Worm (Caenorhabditis elegans) whole organism, L4 larva: ENCODE measurements around the gene nhr-290.
A peak's percentile ranks its signal among the peaks of the same experiment; 100 is the strongest.
"Not testable (repeated sequence)": the region's sequence is repeated elsewhere in the genome, so short reads cannot be mapped to it uniquely, and the experiment has no call there.

ENCODE experiments used
- D1046.2 ChIP-seq: fragments of 200-800 bp; sonication (Bioruptor generic); IDR thresholded peaks from 2 replicates; pipeline ENCODE4 v1.3.6; 2022; ENCODE audit warnings: missing genetic modification characterization, missing compliant biosample characterization
- F26F4.8 ChIP-seq: fragments of 200-800 bp; sonication (Bioruptor generic); conservative IDR thresholded peaks from 2 replicates; pipeline ENCODE4 v1.3.6; 2022; ENCODE audit warnings: missing genetic modification characterization, missing compliant biosample characterization
- F44E2.7 ChIP-seq: fragments of 200-800 bp; sonication (Bioruptor generic); IDR thresholded peaks from 2 replicates; pipeline ENCODE4 v2.1.2; 2022; ENCODE audit warnings: missing genetic modification characterization, missing compliant biosample characterization
- R02D3.7 ChIP-seq: fragments of 150-350 bp; sonication (generic microtip); optimal IDR thresholded peaks from 3 replicates; lab custom pipeline; 2014; ENCODE audit warnings: missing biosample characterization, missing genetic modification characterization
- T26A8.4 ChIP-seq: fragments of 200-800 bp; sonication (Bioruptor generic); IDR thresholded peaks from 2 replicates; pipeline ENCODE4 v1.3.6; 2022; ENCODE audit warnings: missing genetic modification characterization, missing compliant biosample characterization
- Y105C5A.15 ChIP-seq: fragments of 200-800 bp; sonication (Bioruptor generic); IDR thresholded peaks from 2 replicates; pipeline ENCODE4 v1.3.6; 2022; ENCODE audit warnings: missing genetic modification characterization, missing compliant biosample characterization
- ZK337.2 ChIP-seq: fragments of 200-800 bp; sonication (Bioruptor generic); IDR thresholded peaks from 2 replicates; pipeline ENCODE4 v1.3.6; 2022; ENCODE audit warnings: missing genetic modification reagents, missing genetic modification characterization, missing compliant biosample characterization
- aha-1 ChIP-seq: fragments of 150-350 bp; peaks from one replicate; lab custom pipeline; 2014; ENCODE audit warnings: missing biosample characterization, missing genetic modification characterization
- aly-2 ChIP-seq: sonication (generic microtip); optimal IDR thresholded peaks from 2 replicates; lab custom pipeline; 2018; ENCODE audit warnings: missing biosample characterization, missing genetic modification characterization
- ama-1 ChIP-seq: fragments of 150-350 bp; optimal IDR thresholded peaks from 2 replicates; lab custom pipeline; 2014; ENCODE audit warnings: inconsistent platforms, mixed read lengths
- arid-1 ChIP-seq: fragments of 200-800 bp; sonication (Bioruptor generic); conservative IDR thresholded peaks from 2 replicates; pipeline ENCODE4 v1.3.6; 2022; ENCODE audit warnings: missing genetic modification reagents, missing genetic modification characterization, missing compliant biosample characterization
- ceh-20 ChIP-seq: fragments of 200-800 bp; sonication (Bioruptor generic); IDR thresholded peaks from 2 replicates; pipeline ENCODE4 v1.3.6; 2022; ENCODE audit warnings: missing genetic modification reagents, missing genetic modification characterization, missing compliant biosample characterization
- ceh-28 ChIP-seq: fragments of 150-350 bp; optimal IDR thresholded peaks from 2 replicates; lab custom pipeline; 2014; ENCODE audit warnings: missing biosample characterization, missing genetic modification reagents, missing genetic modification characterization
- cey-2 ChIP-seq: sonication (generic microtip); optimal IDR thresholded peaks from 3 replicates; lab custom pipeline; 2017; ENCODE audit warnings: missing genetic modification characterization, mild to moderate bottlenecking, missing compliant biosample characterization, antibody characterized with exemption, borderline replicate concordance; ENCODE audit not compliant: insufficient read depth
- daf-19 ChIP-seq: fragments of 200-800 bp; sonication (Bioruptor generic); conservative IDR thresholded peaks from 2 replicates; pipeline ENCODE4 v1.3.6; 2022; ENCODE audit warnings: missing genetic modification characterization, missing compliant biosample characterization
- dmd-6 ChIP-seq: fragments of 200-800 bp; sonication (Bioruptor generic); IDR thresholded peaks from 2 replicates; pipeline ENCODE4 v1.3.6; 2022; ENCODE audit warnings: missing genetic modification reagents, missing genetic modification characterization, missing compliant biosample characterization
- dmd-8 ChIP-seq: fragments of 200-800 bp; sonication (Bioruptor generic); IDR thresholded peaks from 2 replicates; pipeline ENCODE4 v1.3.6; 2022; ENCODE audit warnings: missing genetic modification characterization, missing compliant biosample characterization
- duxl-1 ChIP-seq: sonication (generic microtip); optimal IDR thresholded peaks from 2 replicates; lab custom pipeline; 2016; ENCODE audit warnings: mild to moderate bottlenecking, missing genetic modification characterization, moderate library complexity, missing compliant biosample characterization; ENCODE audit not compliant: poor library complexity
- egl-43 ChIP-seq: fragments of 200-800 bp; sonication (Bioruptor generic); IDR thresholded peaks from 2 replicates; pipeline ENCODE4 v1.3.6; 2022; ENCODE audit warnings: missing genetic modification reagents, missing genetic modification characterization, missing compliant biosample characterization
- hlh-11 ChIP-seq: fragments of 200-800 bp; sonication (Bioruptor generic); optimal IDR thresholded peaks from 2 replicates; lab custom pipeline; 2018; ENCODE audit warnings: mild to moderate bottlenecking, missing genetic modification characterization, missing compliant biosample characterization
- hlh-30 ChIP-seq: sonication (generic microtip); optimal IDR thresholded peaks from 2 replicates; lab custom pipeline; 2017; ENCODE audit warnings: antibody characterized with exemption, mild to moderate bottlenecking, missing genetic modification characterization, missing compliant biosample characterization; ENCODE audit not compliant: insufficient read depth
- lim-7 ChIP-seq: fragments of 200-800 bp; sonication (Bioruptor generic); IDR thresholded peaks from 2 replicates; pipeline ENCODE4 v1.3.6; 2022; ENCODE audit warnings: missing genetic modification characterization, missing compliant biosample characterization
- lin-13 ChIP-seq: fragments of 150-350 bp; optimal IDR thresholded peaks from 2 replicates; lab custom pipeline; 2014; ENCODE audit warnings: missing biosample characterization, missing genetic modification reagents, missing genetic modification characterization
- lin-29 ChIP-seq: fragments of 200-800 bp; sonication (Bioruptor generic); IDR thresholded peaks from 2 replicates; pipeline ENCODE4 v1.3.6; 2022; ENCODE audit warnings: missing genetic modification reagents, missing genetic modification characterization, missing compliant biosample characterization
- lir-3 ChIP-seq: sonication (generic microtip); optimal IDR thresholded peaks from 2 replicates; lab custom pipeline; 2016; ENCODE audit warnings: mild to moderate bottlenecking, missing genetic modification characterization, missing compliant biosample characterization
- lsy-2 ChIP-seq, 2 experiments: fragments of 150-350 bp in 1 of 2; sonication (generic microtip) in 1 of 2; optimal IDR thresholded peaks; 2 replicates each; lab custom pipeline; 2014 to 2017; ENCODE audit warnings: missing biosample characterization in 2 of 2, missing genetic modification characterization in 2 of 2
- mdl-1 ChIP-seq, 2 experiments: fragments of 150-350 bp in 1 of 2; sonication (generic microtip) in 1 of 2; optimal IDR thresholded peaks; 2 replicates each; lab custom pipeline; 2014 to 2017; ENCODE audit warnings: missing biosample characterization in 2 of 2, missing genetic modification characterization in 2 of 2
- nhr-237 ChIP-seq: sonication (generic microtip); optimal IDR thresholded peaks from 2 replicates; lab custom pipeline; 2017; ENCODE audit warnings: missing biosample characterization, missing genetic modification characterization
- nhr-25 ChIP-seq: sonication (generic microtip); optimal IDR thresholded peaks from 2 replicates; lab custom pipeline; 2017; ENCODE audit warnings: missing genetic modification characterization, mild to moderate bottlenecking, missing compliant biosample characterization, antibody characterized with exemption, moderate library complexity, borderline replicate concordance; ENCODE audit not compliant: insufficient read depth
- nhr-28 ChIP-seq: fragments of 150-350 bp; optimal IDR thresholded peaks from 2 replicates; lab custom pipeline; 2014; ENCODE audit warnings: missing biosample characterization, missing genetic modification characterization
- nhr-41 ChIP-seq: fragments of 200-800 bp; sonication (Bioruptor generic); IDR thresholded peaks from 2 replicates; pipeline ENCODE4 v1.3.6; 2022; ENCODE audit warnings: missing genetic modification reagents, missing genetic modification characterization, missing compliant biosample characterization
- nhr-42 ChIP-seq: fragments of 200-800 bp; sonication (Bioruptor generic); IDR thresholded peaks from 2 replicates; pipeline ENCODE4 v1.3.6; 2022; ENCODE audit warnings: missing genetic modification characterization, missing compliant biosample characterization
- pqm-1 ChIP-seq: sonication (generic microtip); optimal IDR thresholded peaks from 2 replicates; lab custom pipeline; 2017; ENCODE audit warnings: missing biosample characterization, missing genetic modification characterization
- saeg-2 ChIP-seq: fragments of 200-800 bp; sonication (Bioruptor generic); IDR thresholded peaks from 2 replicates; pipeline ENCODE4 v1.3.6; 2022; ENCODE audit warnings: missing genetic modification reagents, missing genetic modification characterization, missing compliant biosample characterization
- skn-1 ChIP-seq: fragments of 150-350 bp; optimal IDR thresholded peaks from 2 replicates; lab custom pipeline; 2014; ENCODE audit warnings: missing biosample characterization, missing genetic modification characterization
- snpc-1.2 ChIP-seq: fragments of 200-800 bp; sonication (Bioruptor generic); IDR thresholded peaks from 2 replicates; pipeline ENCODE4 v1.3.6; 2022; ENCODE audit warnings: missing genetic modification reagents, missing genetic modification characterization, missing compliant biosample characterization
- snpc-4 ChIP-seq: fragments of 150-350 bp; optimal IDR thresholded peaks from 2 replicates; lab custom pipeline; 2014; ENCODE audit warnings: missing biosample characterization, missing genetic modification characterization
- spr-1 ChIP-seq: sonication (generic microtip); optimal IDR thresholded peaks from 2 replicates; lab custom pipeline; 2016; ENCODE audit warnings: mild to moderate bottlenecking, missing genetic modification characterization, missing compliant biosample characterization
- tag-97 ChIP-seq: fragments of 200-800 bp; sonication (Bioruptor generic); IDR thresholded peaks from 2 replicates; pipeline ENCODE4 v1.3.6; 2022; ENCODE audit warnings: missing genetic modification characterization, missing compliant biosample characterization
- unc-62 ChIP-seq, 3 experiments: fragments of 150-350 bp in 1 of 3; sonication (generic microtip); optimal IDR thresholded peaks in 2 of 3; peaks in 1 of 3; 1 replicate in 1 of 3; 2 replicates in 2 of 3; lab custom pipeline; 2014 to 2017; ENCODE audit warnings: missing biosample characterization in 3 of 3, missing genetic modification characterization in 3 of 3, missing genetic modification reagents in 3 of 3, missing genotype in 1 of 3
- zfp-3 ChIP-seq: fragments of 200-800 bp; sonication (Bioruptor generic); conservative IDR thresholded peaks from 2 replicates; pipeline ENCODE4 v1.3.6; 2022; ENCODE audit warnings: missing genetic modification reagents, missing genetic modification characterization, missing compliant biosample characterization
- zip-2 ChIP-seq: fragments of 150-350 bp; optimal IDR thresholded peaks from 2 replicates; lab custom pipeline; 2014; ENCODE audit warnings: missing biosample characterization, missing genetic modification characterization
- ztf-11 ChIP-seq: fragments of 150-350 bp; optimal IDR thresholded peaks from 2 replicates; lab custom pipeline; 2014; ENCODE audit warnings: missing biosample characterization, missing genetic modification characterization

nhr-290 gene

DNA sequence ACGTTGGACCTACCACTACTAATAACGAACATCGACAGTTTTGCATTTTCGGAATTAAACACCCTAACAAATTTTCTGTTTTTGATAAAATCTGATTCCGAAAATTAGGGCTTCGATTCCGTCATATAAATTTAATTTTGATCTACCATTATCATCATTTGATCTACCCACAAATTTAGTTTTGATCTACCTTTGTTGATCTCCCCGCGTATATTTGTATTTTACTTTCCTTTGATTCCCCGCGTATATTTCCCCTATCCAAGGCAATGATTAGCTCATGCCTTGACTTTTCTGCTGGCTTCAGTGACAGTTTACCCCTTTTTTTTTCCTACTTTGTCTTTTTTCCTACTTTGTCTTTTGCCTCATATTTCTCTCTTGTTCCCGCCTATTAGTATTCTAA is 15.9 kb downstream of the nhr-290 start:
- no peak for TF ChIP-seq snpc-4 (tag; lab: Kevin White, UChicago)
- TF ChIP-seq aha-1 (tag; lab: Kevin White, UChicago): peak; percentile 39

ce11 chrV:2592173-2592676 is 18.2 kb downstream of the nhr-290 start, which contains the start of gene irg-3:
Gene irg-3 (plus strand): TSS chrV:2592591.
- TF ChIP-seq ztf-11 (tag; lab: Kevin White, UChicago) (no peak), lir-3 (tag; lab: Kevin White, UChicago) (no peak), ceh-20 (GFP tag; lab: Robert Waterston, UW) (no peak), nhr-25 (no peak), nhr-42 (GFP tag; lab: Robert Waterston, UW) (no peak), F26F4.8 (GFP tag; lab: Robert Waterston, UW) (no peak), D1046.2 (no peak), zfp-3 (no peak), dmd-6 (peak; percentile 65), aha-1 (tag; lab: Kevin White, UChicago) (peak; percentile 52), saeg-2 (GFP tag; lab: Robert Waterston, UW) (no peak), ama-1 (lab: Kevin White, UChicago) (no peak), skn-1 (no peak), mdl-1 (tag; optimal IDR thresholded peaks at IDR 0.05; lab: Kevin White, UChicago) (no peak), nhr-28 (tag; lab: Kevin White, UChicago) (peak; percentile 45), arid-1 (GFP tag; lab: Robert Waterston, UW) (no peak), hlh-11 (tag; lab: Kevin White, UChicago) (peak; percentile 10)

DNA sequence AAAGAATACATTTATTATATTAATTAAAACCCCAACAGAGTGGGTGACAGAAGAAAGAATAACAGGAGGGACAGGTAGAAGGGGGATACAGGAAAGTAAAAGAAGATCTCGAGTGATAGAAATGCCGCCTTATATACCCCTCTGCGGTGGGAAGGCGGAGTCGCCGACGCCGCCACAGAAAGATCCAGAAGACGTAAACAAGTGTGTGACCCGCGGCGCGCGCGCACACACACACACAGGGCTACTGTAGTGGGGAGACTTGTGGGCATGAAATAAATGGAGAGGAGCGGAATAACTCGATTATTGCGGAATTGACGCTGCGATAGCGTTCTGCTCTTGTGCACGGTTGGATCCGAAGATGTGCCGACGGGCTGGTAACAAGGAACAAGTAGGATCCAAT is 21.7 kb downstream of the nhr-290 start:
- TF ChIP-seq lir-3 (tag; lab: Kevin White, UChicago): no peak
- no peak for TF ChIP-seq lim-7
- no peak for TF ChIP-seq skn-1
- peak in 1 of 2 experiments; percentile 2 for TF ChIP-seq unc-62 (GFP tag; optimal IDR thresholded peaks at IDR 0.05 in 1 of 2; lab: Kevin White, UChicago)
- TF ChIP-seq unc-62 (tag; optimal IDR thresholded peaks at IDR 0.05; lab: Kevin White, UChicago): no peak
- no peak for TF ChIP-seq daf-19
- TF ChIP-seq lin-29 (GFP tag; lab: Robert Waterston, UW): no peak
- TF ChIP-seq snpc-1.2 (GFP tag; lab: Robert Waterston, UW): 0 out of 2 replicates have a peak, but pooled peaks have one; percentile 20
- no peak for TF ChIP-seq nhr-237 (tag; lab: Kevin White, UChicago)
- TF ChIP-seq dmd-8 (GFP tag; lab: Robert Waterston, UW): no peak
- TF ChIP-seq aly-2 (tag; lab: Kevin White, UChicago): no peak
- 0 out of 2 replicates have a peak, but pooled peaks have one; percentile 47 for TF ChIP-seq F44E2.7
- TF ChIP-seq arid-1 (GFP tag; lab: Robert Waterston, UW): no peak
- TF ChIP-seq F26F4.8 (GFP tag; lab: Robert Waterston, UW): no peak

- not testable (repeated sequence) for TF ChIP-seq zip-2 (tag; lab: Kevin White, UChicago); hlh-11 (tag; lab: Kevin White, UChicago); egl-43 (GFP tag; lab: Robert Waterston, UW)
Observed at ce11 chrV:2598830-2599229, 24.8 kb downstream of the nhr-290 start, which contains the start of gene F53E10.5. Gene F53E10.5 (minus strand): TSS chrV:2598930.

DNA sequence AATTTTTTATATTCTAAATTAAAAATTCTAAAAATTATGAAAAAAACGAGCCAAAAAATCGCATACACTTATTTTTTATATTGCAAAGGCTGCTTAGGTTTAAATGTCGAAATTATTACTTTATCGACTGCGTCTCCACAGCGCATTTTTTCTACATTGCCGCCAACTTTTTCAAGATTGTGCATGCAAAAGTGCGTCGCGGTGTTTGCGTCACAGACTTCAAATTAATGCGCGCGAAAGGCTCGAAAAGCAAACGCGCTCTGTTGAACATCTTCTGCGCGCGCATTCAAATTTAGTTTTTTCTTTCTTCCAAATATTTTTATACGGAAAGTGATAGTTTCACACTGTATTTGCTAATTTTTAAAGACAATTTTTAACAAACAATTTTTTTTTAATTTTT is 26.6 kb downstream of the nhr-290 start:
- peak; percentile 88 for TF ChIP-seq T26A8.4 (GFP tag; lab: Robert Waterston, UW)
- TF ChIP-seq lsy-2 (tag; optimal IDR thresholded peaks at IDR 0.05; lab: Kevin White, UChicago): peak in 1 of 2 experiments; percentile 82
- TF ChIP-seq cey-2 (tag; lab: Kevin White, UChicago): no peak
- no peak for TF ChIP-seq nhr-41 (GFP tag; lab: Robert Waterston, UW)
- TF ChIP-seq ZK337.2 (GFP tag; lab: Robert Waterston, UW): peak; percentile 72
- TF ChIP-seq hlh-11 (tag; lab: Kevin White, UChicago): peak; percentile 72
- TF ChIP-seq nhr-25: no peak
- peak; percentile 67 for TF ChIP-seq spr-1 (tag; lab: Kevin White, UChicago)
- peak; percentile 18 for TF ChIP-seq hlh-30 (tag; lab: Kevin White, UChicago)
- TF ChIP-seq pqm-1 (tag; lab: Kevin White, UChicago): no peak
- no peak for TF ChIP-seq lir-3 (tag; lab: Kevin White, UChicago)
- no peak for TF ChIP-seq ceh-28
- 0 out of 2 replicates have a peak, but pooled peaks have one; percentile 59 for TF ChIP-seq tag-97 (GFP tag; lab: Robert Waterston, UW)
- TF ChIP-seq Y105C5A.15 (GFP tag; lab: Robert Waterston, UW): no peak
- peak; percentile 44 for TF ChIP-seq duxl-1
- no peak for TF ChIP-seq R02D3.7 (tag; lab: Kevin White, UChicago)
- peak; percentile 76 for TF ChIP-seq lin-13
